Fruit fly (Drosophila melanogaster) S2 (cell line): ENCODE results near the gene CG6766.

ENCODE experiments used
- CG8478 ChIP-seq: fragments of >200 bp; optimal IDR thresholded peaks from 2 replicates; lab custom pipeline; 2018
- CTCF ChIP-seq, 2 experiments: fragments of >200 bp; optimal IDR thresholded peaks; 2 replicates each; lab custom pipeline; 2018

dm6 chr2L:12028808-12029207 lies 11.7 kb downstream of the CG6766 start:
- TF ChIP-seq CG8478 (no peak), CTCF (optimal IDR thresholded peaks at IDR 0.05; lab: Kevin White, UChicago) (no peak)
